Worm (Caenorhabditis elegans): ENCODE results near the gene sma-10.

sma-10 gene

ce11 chrIV:274185-274584 lies at the start of gene sma-10:
Gene sma-10 (plus strand): TSS chrIV:274420.
- TF ChIP-seq nfya-1 (tag; optimal IDR thresholded peaks at IDR 0.05; ENCODE audit: insufficient read depth): peak; percentile 29
- peak in 2 of 3 experiments; percentile 17 to 58 for TF ChIP-seq elt-3 (tag; optimal IDR thresholded peaks at IDR 0.05)
- peak; percentile 76 for TF ChIP-seq nhr-23 (tag; optimal IDR thresholded peaks at IDR 0.05)
- peak; percentile 82 for TF ChIP-seq jun-1 (tag; optimal IDR thresholded peaks at IDR 0.05)
- TF ChIP-seq ceh-28 (tag; optimal IDR thresholded peaks at IDR 0.05): peak; percentile 65
- no peak for TF ChIP-seq egl-27 (tag; optimal IDR thresholded peaks at IDR 0.05)
- TF ChIP-seq pqm-1 (tag; optimal IDR thresholded peaks at IDR 0.05): peak; percentile 98
- TF ChIP-seq nhr-43 (tag; optimal IDR thresholded peaks at IDR 0.05; ENCODE audit: poor library complexity, severe bottlenecking): peak; percentile 0
- peak; percentile 82 for TF ChIP-seq pha-4 (tag; optimal IDR thresholded peaks at IDR 0.05)
- no peak for TF ChIP-seq fos-1 (tag; optimal IDR thresholded peaks at IDR 0.05)
- TF ChIP-seq nhr-11 (tag; optimal IDR thresholded peaks at IDR 0.05): no peak
- TF ChIP-seq egl-5 (tag; optimal IDR thresholded peaks at IDR 0.05): no peak
- TF ChIP-seq elt-2 (tag; optimal IDR thresholded peaks at IDR 0.05): peak; percentile 97
- no peak for TF ChIP-seq daf-12 (tag; optimal IDR thresholded peaks at IDR 0.05)

ce11 chrIV:231673-232072 lies 42.5 kb upstream of the sma-10 start, which contains the start of gene gtf-2H1:
Gene gtf-2H1 (minus strand): TSS chrIV:231773.
- TF ChIP-seq ama-1 (optimal IDR thresholded peaks at IDR 0.05): no peak
- TF ChIP-seq fkh-10 (GFP tag; optimal IDR thresholded peaks at IDR 0.05): no peak
- TF ChIP-seq aly-2 (tag; optimal IDR thresholded peaks at IDR 0.05): no peak
- TF ChIP-seq tbx-2 (tag; optimal IDR thresholded peaks at IDR 0.05): no peak
- TF ChIP-seq elt-1 (tag; optimal IDR thresholded peaks at IDR 0.05): no peak
- TF ChIP-seq nhr-237 (tag; optimal IDR thresholded peaks at IDR 0.05): no peak
- TF ChIP-seq egl-5 (tag; optimal IDR thresholded peaks at IDR 0.05): no peak
- no peak for TF ChIP-seq mdl-1 (tag; optimal IDR thresholded peaks at IDR 0.05)
- no peak for TF ChIP-seq zag-1 (tag; optimal IDR thresholded peaks at IDR 0.05)
- TF ChIP-seq snpc-4 (tag; optimal IDR thresholded peaks at IDR 0.05): no peak
- TF ChIP-seq nhr-77 (tag; optimal IDR thresholded peaks at IDR 0.05): no peak
- no peak for TF ChIP-seq hmg-11 (tag; optimal IDR thresholded peaks at IDR 0.05)
- TF ChIP-seq unc-39 (tag; optimal IDR thresholded peaks at IDR 0.05): no peak
- no peak for TF ChIP-seq lin-15B (tag; optimal IDR thresholded peaks at IDR 0.05)
- no peak for TF ChIP-seq R02D3.7 (tag; optimal IDR thresholded peaks at IDR 0.05)

ce11 chrIV:236138-236537 lies 38.1 kb upstream of the sma-10 start:
- TF ChIP-seq unc-39 (tag; optimal IDR thresholded peaks at IDR 0.05): no peak

ce11 chrIV:237350-237749 lies 36.9 kb upstream of the sma-10 start, which contains the start of gene ints-13:
Gene ints-13 (minus strand): TSS chrIV:237450.
- TF ChIP-seq ZK546.5 (tag; optimal IDR thresholded peaks at IDR 0.05) (no peak), mdl-1 (tag; optimal IDR thresholded peaks at IDR 0.05) (no peak), unc-62 (GFP tag; optimal IDR thresholded peaks at IDR 0.05) (no peak), nhr-237 (tag; optimal IDR thresholded peaks at IDR 0.05) (no peak), pqm-1 (tag; optimal IDR thresholded peaks at IDR 0.05) (no peak), ceh-16 (tag; optimal IDR thresholded peaks at IDR 0.05) (no peak), unc-39 (tag; optimal IDR thresholded peaks at IDR 0.05) (no peak), elt-3 (tag; optimal IDR thresholded peaks at IDR 0.05) (no peak), fkh-10 (GFP tag; optimal IDR thresholded peaks at IDR 0.05) (no peak), tbx-2 (tag; optimal IDR thresholded peaks at IDR 0.05) (no peak), nhr-25 (tag; optimal IDR thresholded peaks at IDR 0.05) (no peak), hmg-11 (tag; optimal IDR thresholded peaks at IDR 0.05) (no peak), ztf-11 (tag; optimal IDR thresholded peaks at IDR 0.05) (no peak)

- TF ChIP-seq elt-1 (tag; optimal IDR thresholded peaks at IDR 0.05) (no peak), eor-1 (tag; optimal IDR thresholded peaks at IDR 0.05) (no peak), aly-2 (tag; optimal IDR thresholded peaks at IDR 0.05) (no peak), skn-1 (tag; optimal IDR thresholded peaks at IDR 0.05) (no peak), nfya-1 (tag; optimal IDR thresholded peaks at IDR 0.05; ENCODE audit: insufficient read depth) (peak; percentile 48), mml-1 (tag; optimal IDR thresholded peaks at IDR 0.05) (no peak), elt-3 (tag; optimal IDR thresholded peaks at IDR 0.05) (no peak), zag-1 (tag; optimal IDR thresholded peaks at IDR 0.05) (no peak), nhr-28 (tag; optimal IDR thresholded peaks at IDR 0.05) (no peak), elt-2 (tag; optimal IDR thresholded peaks at IDR 0.05) (peak; percentile 14), tbx-2 (tag; optimal IDR thresholded peaks at IDR 0.05) (no peak), nhr-76 (tag; optimal IDR thresholded peaks at IDR 0.05) (no peak), nhr-67 (tag; optimal IDR thresholded peaks at IDR 0.05) (no peak), ceh-16 (tag; optimal IDR thresholded peaks at IDR 0.05) (no peak), ceh-82 (tag; optimal IDR thresholded peaks at IDR 0.05) (no peak), lin-15B (tag; optimal IDR thresholded peaks at IDR 0.05) (peak; percentile 41), fkh-2 (tag; optimal IDR thresholded peaks at IDR 0.05) (no peak), lsy-12 (tag; optimal IDR thresholded peaks at IDR 0.05) (no peak), ama-1 (optimal IDR thresholded peaks at IDR 0.05) (no peak), fkh-10 (GFP tag; optimal IDR thresholded peaks at IDR 0.05) (no peak), egl-5 (tag; optimal IDR thresholded peaks at IDR 0.05) (no peak), hmg-11 (tag; optimal IDR thresholded peaks at IDR 0.05) (peak; percentile 29)
These were observed 33.9 kb upstream of the sma-10 start, which contains the start of the genes fnta-1 and cogc-8 for ce11 chrIV:240257-240754. Gene fnta-1 (minus strand): TSS chrIV:240307. Gene cogc-8 (plus strand): TSS chrIV:240451.
